Fruit fly (Drosophila melanogaster): ENCODE data around the gene CG43813.

DNA sequence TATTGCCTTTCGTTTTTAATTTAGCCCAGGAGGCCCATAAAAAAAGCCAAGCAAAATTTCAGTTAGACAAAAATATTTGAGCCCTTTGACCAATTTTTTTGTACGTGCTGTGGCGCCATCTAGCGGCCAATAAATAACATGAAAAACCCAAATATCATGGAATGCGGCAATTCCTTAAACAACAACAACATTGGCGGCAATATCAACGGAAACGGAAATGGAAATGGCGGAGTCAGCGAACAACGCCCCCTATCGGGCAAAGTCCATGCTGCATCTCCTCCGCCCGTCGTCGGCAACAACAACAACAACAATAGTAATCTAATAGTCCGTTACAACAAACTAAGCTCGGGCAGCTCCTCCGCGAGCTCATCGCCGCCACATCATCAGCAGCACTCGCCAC, 29.5 kb upstream of the CG43813 start:
- TF ChIP-seq ttk (optimal IDR thresholded peaks at IDR 0.05): no peak
- TF ChIP-seq psq (optimal IDR thresholded peaks at IDR 0.05): no peak
- no peak for TF ChIP-seq insv (optimal IDR thresholded peaks at IDR 0.05)
- no peak for TF ChIP-seq h (optimal IDR thresholded peaks at IDR 0.05)

Measured in Kc167 (cell line).